Fruit fly (Drosophila melanogaster) whole organism, embryonic: ENCODE data around the gene Nf1.
A peak's percentile ranks its signal among the peaks of the same experiment; 100 is the strongest.

Experiments
- Ada2b ChIP-seq: fragments of 200-800 bp; sonication (Bioruptor generic); IDR thresholded peaks from 2 replicates; pipeline ENCODE4 v1.3.6; 2022; ENCODE audit warnings: missing biosample characterization, missing genetic modification characterization
- C15 ChIP-seq: fragments of 200-800 bp; sonication (Bioruptor generic); IDR thresholded peaks from 3 replicates; pipeline ENCODE4 v1.3.6; 2022; ENCODE audit warnings: missing biosample characterization, missing genetic modification characterization
- CG10462 ChIP-seq: fragments of 200-800 bp; sonication (Bioruptor generic); optimal IDR thresholded peaks from 2 replicates; lab custom pipeline; 2016; ENCODE audit warnings: missing biosample characterization, missing genetic modification characterization
- CG10565 ChIP-seq: fragments of 200-800 bp; sonication (Bioruptor generic); optimal IDR thresholded peaks from 3 replicates; lab custom pipeline; 2016; ENCODE audit warnings: missing biosample characterization, mild to moderate bottlenecking, missing genetic modification characterization
- CG10959 ChIP-seq: fragments of 200-800 bp; sonication (Bioruptor generic); IDR thresholded peaks from 2 replicates; pipeline ENCODE4 v1.3.6; 2022; ENCODE audit warnings: missing biosample characterization, missing genetic modification characterization
- CG13123 ChIP-seq: fragments of 200-800 bp; sonication (Bioruptor generic); optimal IDR thresholded peaks from 2 replicates; lab custom pipeline; 2016; ENCODE audit warnings: missing biosample characterization, missing genetic modification characterization
- CG14860 ChIP-seq: fragments of 200-800 bp; sonication (Bioruptor generic); IDR thresholded peaks from 3 replicates; pipeline ENCODE4 v1.3.6; 2022; ENCODE audit warnings: missing biosample characterization, missing genetic modification characterization; ENCODE audit not compliant: partially characterized antibody
- CG2199 ChIP-seq: fragments of 200-800 bp; sonication (Bioruptor generic); IDR thresholded peaks from 3 replicates; pipeline ENCODE4 v1.3.6; 2022; ENCODE audit warnings: missing biosample characterization, missing genetic modification characterization
- CG31388 ChIP-seq: fragments of 200-800 bp; sonication (Bioruptor generic); optimal IDR thresholded peaks from 2 replicates; lab custom pipeline; 2016; ENCODE audit warnings: missing biosample characterization, missing genetic modification characterization
- CG32532 ChIP-seq: fragments of 200-800 bp; sonication (Bioruptor generic); IDR thresholded peaks from 2 replicates; pipeline ENCODE4 v1.3.6; 2022; ENCODE audit warnings: missing biosample characterization, missing genetic modification characterization
- CG32772 ChIP-seq: fragments of 200-800 bp; sonication (Bioruptor generic); IDR thresholded peaks from 2 replicates; pipeline ENCODE4 v1.3.6; 2022; ENCODE audit warnings: missing biosample characterization, missing genetic modification characterization
- CG4282 ChIP-seq: fragments of 200-800 bp; sonication (Bioruptor generic); optimal IDR thresholded peaks from 2 replicates; lab custom pipeline; 2016; ENCODE audit warnings: missing biosample characterization, missing genetic modification characterization
- CG4328 ChIP-seq: fragments of 200-800 bp; sonication (Bioruptor generic); optimal IDR thresholded peaks from 3 replicates; lab custom pipeline; 2017; ENCODE audit warnings: missing biosample characterization, missing genetic modification reagents, missing genetic modification characterization
- CG5953 ChIP-seq: fragments of 200-800 bp; sonication (Bioruptor generic); IDR thresholded peaks from 2 replicates; pipeline ENCODE4 v1.3.6; 2022; ENCODE audit warnings: missing biosample characterization, missing genetic modification characterization
- CG7372 ChIP-seq: fragments of 200-800 bp; sonication (Bioruptor generic); IDR thresholded peaks from 2 replicates; pipeline ENCODE4 v1.3.6; 2022; ENCODE audit warnings: missing biosample characterization, missing genetic modification characterization
- CG9215 ChIP-seq: fragments of 200-800 bp; sonication (Bioruptor generic); IDR thresholded peaks from 2 replicates; pipeline ENCODE4 v1.3.6; 2022; ENCODE audit warnings: missing biosample characterization, missing genetic modification characterization
- Camta ChIP-seq: fragments of 200-800 bp; sonication (Bioruptor generic); optimal IDR thresholded peaks from 2 replicates; lab custom pipeline; 2016; ENCODE audit warnings: missing biosample characterization, missing genetic modification characterization
- Dbx ChIP-seq: fragments of 200-800 bp; sonication (Bioruptor generic); IDR thresholded peaks from 3 replicates; pipeline ENCODE4 v1.3.6; 2022; ENCODE audit warnings: missing biosample characterization, missing genetic modification characterization
- Deaf1 ChIP-seq: fragments of 200-800 bp; optimal IDR thresholded peaks from 3 replicates; lab custom pipeline; 2019; ENCODE audit warnings: missing biosample characterization, mild to moderate bottlenecking, missing genetic modification characterization, moderate library complexity
- Ets97D ChIP-seq: fragments of 200-800 bp; sonication (Bioruptor generic); optimal IDR thresholded peaks from 3 replicates; lab custom pipeline; 2016; ENCODE audit warnings: missing biosample characterization, missing genetic modification characterization
- H2.0 ChIP-seq: fragments of 200-800 bp; sonication (Bioruptor generic); IDR thresholded peaks from 2 replicates; pipeline ENCODE4 v1.3.6; 2022; ENCODE audit warnings: missing biosample characterization, missing genetic modification characterization
- HHEX ChIP-seq: fragments of 200-800 bp; sonication (Bioruptor generic); optimal IDR thresholded peaks from 3 replicates; lab custom pipeline; 2017; ENCODE audit warnings: missing biosample characterization, mild to moderate bottlenecking, missing genetic modification characterization, missing genetic modification reagents
- HLH54F ChIP-seq: fragments of 200-800 bp; sonication (Bioruptor generic); optimal IDR thresholded peaks from 3 replicates; lab custom pipeline; 2016; ENCODE audit warnings: missing biosample characterization, missing genetic modification characterization
- Hsf ChIP-seq: fragments of 200-800 bp; sonication (Bioruptor generic); optimal IDR thresholded peaks from 3 replicates; lab custom pipeline; 2016; ENCODE audit warnings: missing biosample characterization, missing genetic modification characterization
- Jarid2 ChIP-seq: fragments of 200-800 bp; sonication (Bioruptor generic); optimal IDR thresholded peaks from 3 replicates; lab custom pipeline; 2017; ENCODE audit warnings: mild to moderate bottlenecking, missing biosample characterization, missing genetic modification reagents, missing genetic modification characterization
- Kr ChIP-seq: fragments of 200-800 bp; sonication (Bioruptor generic); optimal IDR thresholded peaks from 2 replicates; lab custom pipeline; 2017; ENCODE audit warnings: missing biosample characterization, mild to moderate bottlenecking, missing genetic modification characterization
- NFAT ChIP-seq: fragments of 200-800 bp; sonication (Bioruptor generic); IDR thresholded peaks from 2 replicates; pipeline ENCODE4 v1.3.6; 2022; ENCODE audit warnings: missing biosample characterization, missing genetic modification characterization
- Oli ChIP-seq: fragments of 200-800 bp; sonication (Bioruptor generic); optimal IDR thresholded peaks from 2 replicates; lab custom pipeline; 2018; ENCODE audit warnings: missing biosample characterization, mild to moderate bottlenecking, missing genetic modification characterization, moderate library complexity
- Rfx ChIP-seq: fragments of 200-800 bp; sonication (Bioruptor generic); IDR thresholded peaks from 2 replicates; pipeline ENCODE4 v1.3.6; 2022; ENCODE audit warnings: missing biosample characterization, missing genetic modification characterization
- cad ChIP-seq: fragments of >200 bp; optimal IDR thresholded peaks from 2 replicates; lab custom pipeline; 2017; ENCODE audit warnings: missing biosample characterization, missing genetic modification characterization
- crol ChIP-seq: fragments of 200-800 bp; sonication (Bioruptor generic); IDR thresholded peaks from 2 replicates; pipeline ENCODE4 v1.3.6; 2022; ENCODE audit warnings: missing biosample characterization, missing genetic modification characterization
- dmrt99B ChIP-seq: fragments of 200-800 bp; sonication (Bioruptor generic); optimal IDR thresholded peaks from 2 replicates; lab custom pipeline; 2018; ENCODE audit warnings: missing biosample characterization, mild to moderate bottlenecking, missing genetic modification characterization, moderate library complexity
- ems ChIP-seq: fragments of 200-800 bp; sonication (Bioruptor generic); optimal IDR thresholded peaks from 3 replicates; lab custom pipeline; 2016; ENCODE audit warnings: missing biosample characterization, missing genetic modification characterization
- ftz-f1 ChIP-seq: fragments of 200-800 bp; sonication (Bioruptor generic); optimal IDR thresholded peaks from 2 replicates; lab custom pipeline; 2016; ENCODE audit warnings: missing biosample characterization, missing genetic modification characterization
- grau ChIP-seq: fragments of 200-800 bp; optimal IDR thresholded peaks from 3 replicates; lab custom pipeline; 2019; ENCODE audit warnings: missing biosample characterization, mild to moderate bottlenecking, missing genetic modification characterization, moderate library complexity
- h ChIP-seq: fragments of >200 bp; optimal IDR thresholded peaks from 2 replicates; lab custom pipeline; 2017
- inv ChIP-seq: fragments of 200-800 bp; sonication (Bioruptor generic); IDR thresholded peaks from 2 replicates; pipeline ENCODE4 v1.3.6; 2022; ENCODE audit warnings: missing biosample characterization, missing genetic modification characterization; ENCODE audit not compliant: partially characterized antibody
- lab ChIP-seq: fragments of 200-800 bp; sonication (Bioruptor generic); optimal IDR thresholded peaks from 3 replicates; lab custom pipeline; 2017; ENCODE audit warnings: missing biosample characterization, missing genetic modification characterization, mild to moderate bottlenecking, moderate library complexity, missing genetic modification reagents
- lola ChIP-seq, 3 experiments: fragments of >200 bp in 2 of 3; fragments of 200-800 bp in 1 of 3; sonication (Bioruptor generic) in 1 of 3; optimal IDR thresholded peaks; 2 replicates each; lab custom pipeline; 2017 to 2019; ENCODE audit warnings: missing biosample characterization in 3 of 3, missing genetic modification characterization in 3 of 3, mild to moderate bottlenecking in 1 of 3, moderate library complexity in 1 of 3
- luna ChIP-seq: fragments of 200-800 bp; sonication (Bioruptor generic); optimal IDR thresholded peaks from 2 replicates; lab custom pipeline; 2016; ENCODE audit warnings: missing biosample characterization, missing genetic modification characterization
- maf-S ChIP-seq: fragments of 200-800 bp; sonication (Bioruptor generic); optimal IDR thresholded peaks from 2 replicates; lab custom pipeline; 2016; ENCODE audit warnings: missing biosample characterization, missing genetic modification characterization
- mirr ChIP-seq: fragments of 200-800 bp; sonication (Bioruptor generic); optimal IDR thresholded peaks from 3 replicates; lab custom pipeline; 2018; ENCODE audit warnings: missing biosample characterization, mild to moderate bottlenecking, missing genetic modification characterization
- nerfin-2 ChIP-seq: fragments of 200-800 bp; sonication (Bioruptor generic); IDR thresholded peaks from 2 replicates; pipeline ENCODE4 v1.3.6; 2022; ENCODE audit warnings: missing biosample characterization, missing genetic modification characterization; ENCODE audit not compliant: partially characterized antibody
- nom ChIP-seq: fragments of 200-800 bp; sonication (Bioruptor generic); optimal IDR thresholded peaks from 2 replicates; lab custom pipeline; 2017; ENCODE audit warnings: missing biosample characterization, missing genetic modification characterization, mild to moderate bottlenecking, moderate library complexity, missing genetic modification reagents
- org-1 ChIP-seq: fragments of 200-800 bp; sonication (Bioruptor generic); optimal IDR thresholded peaks from 2 replicates; lab custom pipeline; 2017; ENCODE audit warnings: missing biosample characterization, missing genetic modification characterization
- pan ChIP-seq, 4 experiments: fragments of >200 bp in 3 of 4; fragments of 200-800 bp in 1 of 4; sonication (Bioruptor generic) in 1 of 4; optimal IDR thresholded peaks in 3 of 4; IDR thresholded peaks in 1 of 4; 2 replicates each; pipeline versions ENCODE4 v1.3.6 to Lab custom; 2017 to 2022; ENCODE audit warnings: missing biosample characterization in 2 of 4, missing genetic modification characterization in 2 of 4, mixed read lengths in 1 of 4
- row ChIP-seq: fragments of 200-800 bp; sonication (Bioruptor generic); IDR thresholded peaks from 3 replicates; pipeline ENCODE4 v1.3.6; 2022; ENCODE audit warnings: missing biosample characterization, missing genetic modification characterization
- schlank ChIP-seq: fragments of 200-800 bp; sonication (Bioruptor generic); optimal IDR thresholded peaks from 2 replicates; lab custom pipeline; 2018; ENCODE audit warnings: missing biosample characterization, mild to moderate bottlenecking, missing genetic modification characterization
- sens ChIP-seq: fragments of 200-800 bp; sonication (Bioruptor generic); peaks from one replicate; lab custom pipeline; 2016; ENCODE audit warnings: missing biosample characterization, missing genetic modification characterization
- sim ChIP-seq: fragments of 200-800 bp; sonication (Bioruptor generic); IDR thresholded peaks from 2 replicates; pipeline ENCODE4 v1.3.6; 2022; ENCODE audit warnings: missing biosample characterization, missing genetic modification characterization

Gene Nf1

dm6 chr3R:26034643-26035368, 52.0 kb downstream of the Nf1 start (continued):
- TF ChIP-seq nom (GFP tag; lab: Kevin White, UChicago) (no peak), Ada2b (GFP tag; lab: Robert Waterston, UW) (no peak), CG32772 (GFP tag; lab: Robert Waterston, UW) (0 out of 2 replicates have a peak, but pooled peaks have one; percentile 15), pan (optimal IDR thresholded peaks at IDR 0.05; lab: Kevin White, UChicago) (no peak), pan (GFP tag; optimal IDR thresholded peaks at IDR 0.05 in 1 of 2, IDR thresholded peaks at IDR 0.05 in 1 of 2) (no peak), luna (GFP tag; lab: Kevin White, UChicago) (no peak), CG2199 (no peak; the same call in 2 of the 3 replicates), NFAT (no peak), ftz-f1 (GFP tag; lab: Kevin White, UChicago) (no peak), Kr (GFP tag; lab: Kevin White, UChicago) (peak; percentile 74), CG10565 (GFP tag; lab: Kevin White, UChicago) (no peak), cad (GFP tag; lab: Kevin White, UChicago) (no peak), HHEX (GFP tag; lab: Kevin White, UChicago) (no peak), org-1 (no peak), CG10462 (GFP tag; lab: Kevin White, UChicago) (no peak)

- TF ChIP-seq pan (optimal IDR thresholded peaks at IDR 0.05; lab: Kevin White, UChicago): no peak
- peak in 1 of 2 experiments; percentile 25 for TF ChIP-seq pan (GFP tag; optimal IDR thresholded peaks at IDR 0.05 in 1 of 2, IDR thresholded peaks at IDR 0.05 in 1 of 2)
- no peak for TF ChIP-seq inv (GFP tag; lab: Robert Waterston, UW)
- TF ChIP-seq C15 (GFP tag; lab: Robert Waterston, UW): no peak
- TF ChIP-seq Oli (tag; lab: Kevin White, UChicago): no peak
- no peak for TF ChIP-seq HLH54F
- TF ChIP-seq crol (GFP tag; lab: Robert Waterston, UW): no peak
- no peak for TF ChIP-seq H2.0 (GFP tag; lab: Robert Waterston, UW)
- peak; percentile 56 for TF ChIP-seq row (GFP tag; lab: Robert Waterston, UW)
- TF ChIP-seq CG7372 (GFP tag; lab: Robert Waterston, UW): no peak
- TF ChIP-seq nerfin-2 (GFP tag; lab: Robert Waterston, UW): no peak
- no peak for TF ChIP-seq Dbx
- TF ChIP-seq h (lab: Kevin White, UChicago): no peak
- TF ChIP-seq grau: no peak
- TF ChIP-seq ems: no peak
- TF ChIP-seq CG4282 (GFP tag; lab: Kevin White, UChicago): peak; percentile 7
- TF ChIP-seq CG4328 (GFP tag; lab: Kevin White, UChicago): no peak
- no peak for TF ChIP-seq CG5953 (GFP tag; lab: Robert Waterston, UW)
- no peak for TF ChIP-seq Hsf (GFP tag; lab: Kevin White, UChicago)
- no peak for TF ChIP-seq dmrt99B (tag; lab: Kevin White, UChicago)
- no peak for TF ChIP-seq mirr
- TF ChIP-seq maf-S: no peak
- TF ChIP-seq schlank (tag; lab: Kevin White, UChicago): no peak
- no peak for TF ChIP-seq CG10959 (GFP tag; lab: Robert Waterston, UW)
- TF ChIP-seq Ets97D (GFP tag; lab: Kevin White, UChicago): no peak
- no peak for TF ChIP-seq CG13123 (GFP tag; lab: Kevin White, UChicago)
- no peak for TF ChIP-seq Deaf1 (tag; lab: Kevin White, UChicago)
- no peak for TF ChIP-seq lab
- TF ChIP-seq lola (GFP tag; optimal IDR thresholded peaks at IDR 0.05; lab: Kevin White, UChicago): no peak
- no peak for TF ChIP-seq Camta (GFP tag; lab: Kevin White, UChicago)
- TF ChIP-seq CG32532: no peak
- TF ChIP-seq sens (GFP tag; lab: Kevin White, UChicago): peak; percentile 70
- TF ChIP-seq CG9215 (GFP tag; lab: Robert Waterston, UW): no peak
- TF ChIP-seq CG14860 (GFP tag; lab: Robert Waterston, UW): 0 out of 3 replicates have a peak, but pooled peaks have one; percentile 35
- no peak for TF ChIP-seq Rfx
- no peak for TF ChIP-seq sim (GFP tag; lab: Robert Waterston, UW)
- no peak for TF ChIP-seq CG31388 (GFP tag; lab: Kevin White, UChicago)
- no peak for TF ChIP-seq Jarid2 (GFP tag; lab: Kevin White, UChicago)
These were observed 52.5 kb downstream of the Nf1 start for dm6 chr3R:26035369-26035656.
